Fruit fly (Drosophila melanogaster): ENCODE results near the gene CG8034.

Gene CG8034

DNA sequence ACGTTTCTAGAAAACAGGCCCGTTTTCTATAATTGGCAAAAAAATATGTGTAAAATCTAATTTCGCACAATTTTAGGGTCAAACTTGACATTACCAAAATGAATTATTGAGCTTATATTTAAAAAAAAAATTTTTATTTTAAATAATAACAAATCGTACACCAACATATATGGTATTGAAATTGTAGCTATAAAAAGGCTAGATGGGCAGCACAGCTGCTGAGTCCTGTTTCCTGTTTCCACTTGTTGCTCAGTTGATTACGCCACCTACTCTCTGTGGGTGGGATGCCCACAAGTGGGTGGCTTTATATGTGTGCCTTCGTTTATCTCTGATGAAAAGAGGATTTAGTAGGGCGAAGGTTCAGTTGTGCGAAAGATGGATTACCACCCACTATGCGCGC is 1.4 kb upstream of the CG8034 start:
- TF ChIP-seq CG12768 (GFP tag; optimal IDR thresholded peaks at IDR 0.05) (no peak), Crg-1 (GFP tag; optimal IDR thresholded peaks at IDR 0.05) (no peak), cnc (optimal IDR thresholded peaks at IDR 0.05) (no peak), CG11617 (GFP tag; optimal IDR thresholded peaks at IDR 0.05) (no peak), CG1620 (GFP tag; optimal IDR thresholded peaks at IDR 0.05) (no peak), toe (GFP tag; optimal IDR thresholded peaks at IDR 0.05) (no peak), CG33017 (tag; optimal IDR thresholded peaks at IDR 0.05) (no peak), cic (GFP tag; optimal IDR thresholded peaks at IDR 0.05) (no peak), pad (GFP tag; optimal IDR thresholded peaks at IDR 0.05) (no peak), CG7101 (tag; optimal IDR thresholded peaks at IDR 0.05) (no peak), CG14711 (tag; optimal IDR thresholded peaks at IDR 0.05) (no peak), ovo (GFP tag; optimal IDR thresholded peaks at IDR 0.05) (no peak), kay (GFP tag; ENCODE audit: borderline replicate concordance) (no peak), CG5204 (GFP tag; optimal IDR thresholded peaks at IDR 0.05) (no peak), Clk (GFP tag; optimal IDR thresholded peaks at IDR 0.05) (no peak), CG7045 (GFP tag; optimal IDR thresholded peaks at IDR 0.05) (no peak), bab1 (GFP tag; optimal IDR thresholded peaks at IDR 0.05) (no peak)

DNA sequence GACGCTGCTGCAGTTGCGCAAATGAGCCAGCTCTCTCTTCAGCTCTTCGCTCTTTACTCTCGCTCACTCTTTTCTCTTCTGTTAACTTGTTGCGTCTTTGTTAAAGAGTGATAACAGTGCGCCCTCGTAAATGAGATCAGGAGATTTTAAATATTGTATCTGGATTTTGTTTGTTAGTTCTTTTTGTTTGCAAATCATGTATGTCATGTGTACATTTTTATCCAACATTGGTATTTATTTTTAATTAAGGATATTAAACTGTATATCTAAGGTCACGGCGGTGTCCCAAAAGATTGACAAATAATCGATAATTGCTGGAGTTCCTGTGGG is 788 bp upstream of the CG8034 start:
- TF ChIP-seq CG33017 (tag; optimal IDR thresholded peaks at IDR 0.05), result no peak
- no peak for TF ChIP-seq kay (GFP tag; ENCODE audit: borderline replicate concordance)
- no peak for TF ChIP-seq Mnt (GFP tag; optimal IDR thresholded peaks at IDR 0.05)
- peak; percentile 55 for TF ChIP-seq CG14711 (tag; optimal IDR thresholded peaks at IDR 0.05)
- no peak for TF ChIP-seq CG7045 (GFP tag; optimal IDR thresholded peaks at IDR 0.05)
- TF ChIP-seq Clk (GFP tag; optimal IDR thresholded peaks at IDR 0.05), result no peak
- no peak for TF ChIP-seq tj (GFP tag; optimal IDR thresholded peaks at IDR 0.05)
- TF ChIP-seq Crg-1 (GFP tag; optimal IDR thresholded peaks at IDR 0.05), result no peak
- no peak for TF ChIP-seq toe (GFP tag; optimal IDR thresholded peaks at IDR 0.05)
- peak; percentile 13 for TF ChIP-seq CG1620 (GFP tag; optimal IDR thresholded peaks at IDR 0.05)
- TF ChIP-seq Hr96 (GFP tag; optimal IDR thresholded peaks at IDR 0.05), result no peak
- TF ChIP-seq cnc (optimal IDR thresholded peaks at IDR 0.05), result no peak
- no peak for TF ChIP-seq CG12768 (GFP tag; optimal IDR thresholded peaks at IDR 0.05)
- TF ChIP-seq ovo (GFP tag; optimal IDR thresholded peaks at IDR 0.05), result no peak
- TF ChIP-seq pad (GFP tag; optimal IDR thresholded peaks at IDR 0.05), result no peak
- TF ChIP-seq CG11617 (GFP tag; optimal IDR thresholded peaks at IDR 0.05), result no peak
- peak; percentile 39 for TF ChIP-seq CG5204 (GFP tag; optimal IDR thresholded peaks at IDR 0.05)
- peak; percentile 17 for TF ChIP-seq CG7101 (tag; optimal IDR thresholded peaks at IDR 0.05)
- no peak for TF ChIP-seq cic (GFP tag; optimal IDR thresholded peaks at IDR 0.05)
- TF ChIP-seq bab1 (GFP tag; optimal IDR thresholded peaks at IDR 0.05), result peak; percentile 21

- TF ChIP-seq Hr96 (GFP tag; optimal IDR thresholded peaks at IDR 0.05) (no peak), pad (GFP tag; optimal IDR thresholded peaks at IDR 0.05) (no peak), Mnt (GFP tag; optimal IDR thresholded peaks at IDR 0.05) (no peak), CG14711 (tag; optimal IDR thresholded peaks at IDR 0.05) (no peak), CG11617 (GFP tag; optimal IDR thresholded peaks at IDR 0.05) (no peak), cic (GFP tag; optimal IDR thresholded peaks at IDR 0.05) (no peak), ovo (GFP tag; optimal IDR thresholded peaks at IDR 0.05) (no peak), toe (GFP tag; optimal IDR thresholded peaks at IDR 0.05) (no peak), CG12768 (GFP tag; optimal IDR thresholded peaks at IDR 0.05) (no peak), CG33017 (tag; optimal IDR thresholded peaks at IDR 0.05) (no peak), CG7101 (tag; optimal IDR thresholded peaks at IDR 0.05) (no peak), tj (GFP tag; optimal IDR thresholded peaks at IDR 0.05) (no peak), Clk (GFP tag; optimal IDR thresholded peaks at IDR 0.05) (no peak), Crg-1 (GFP tag; optimal IDR thresholded peaks at IDR 0.05) (no peak), CG7045 (GFP tag; optimal IDR thresholded peaks at IDR 0.05) (no peak), cnc (optimal IDR thresholded peaks at IDR 0.05) (no peak), bab1 (GFP tag; optimal IDR thresholded peaks at IDR 0.05) (no peak)
These were observed 2.0 kb downstream of the CG8034 start for dm6 chrX:19295831-19296423.

DNA sequence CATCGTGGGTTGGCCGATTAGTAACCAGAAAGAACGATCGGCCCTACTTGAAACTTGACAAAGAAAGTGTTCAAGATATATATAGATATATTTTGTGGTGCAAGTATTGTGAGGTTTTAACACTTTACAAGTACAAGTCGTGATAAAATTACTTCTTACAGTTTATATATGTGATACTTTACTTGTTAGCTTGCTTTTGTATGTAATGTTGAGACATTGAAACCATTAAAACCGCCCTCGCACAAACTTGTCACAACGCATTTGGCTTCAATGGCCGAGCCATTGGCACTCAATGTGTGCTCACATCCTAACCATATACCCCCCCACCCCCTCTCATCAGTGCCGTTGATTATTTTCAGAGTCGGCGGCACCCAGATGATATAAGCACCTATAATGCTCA is 3.0 kb downstream of the CG8034 start:
- TF ChIP-seq pad (GFP tag; optimal IDR thresholded peaks at IDR 0.05) (no peak), CG7045 (GFP tag; optimal IDR thresholded peaks at IDR 0.05) (no peak)

DNA sequence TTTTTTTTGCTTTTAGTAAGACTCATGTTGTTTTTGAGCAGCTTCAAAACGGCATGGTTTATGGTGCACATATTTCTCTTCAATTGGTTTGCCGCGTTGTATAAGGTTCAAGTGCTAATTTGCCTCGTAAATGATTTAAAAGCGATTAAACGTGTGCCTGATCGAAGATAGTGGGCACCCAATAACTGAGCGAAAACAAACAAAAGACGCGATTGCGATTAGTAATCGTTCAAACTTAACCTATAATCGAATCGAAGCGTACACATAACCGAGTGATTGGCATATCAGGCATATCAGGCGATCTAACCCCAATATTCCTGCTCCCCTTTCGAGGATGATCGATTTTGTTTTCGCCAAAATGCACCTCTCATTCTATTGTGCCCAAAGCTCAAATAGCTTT is 3.9 kb downstream of the CG8034 start:
- no peak for TF ChIP-seq kay (GFP tag; ENCODE audit: borderline replicate concordance)
- peak; percentile 26 for TF ChIP-seq Mnt (GFP tag; optimal IDR thresholded peaks at IDR 0.05)
- TF ChIP-seq Hr96 (GFP tag; optimal IDR thresholded peaks at IDR 0.05), result no peak

DNA sequence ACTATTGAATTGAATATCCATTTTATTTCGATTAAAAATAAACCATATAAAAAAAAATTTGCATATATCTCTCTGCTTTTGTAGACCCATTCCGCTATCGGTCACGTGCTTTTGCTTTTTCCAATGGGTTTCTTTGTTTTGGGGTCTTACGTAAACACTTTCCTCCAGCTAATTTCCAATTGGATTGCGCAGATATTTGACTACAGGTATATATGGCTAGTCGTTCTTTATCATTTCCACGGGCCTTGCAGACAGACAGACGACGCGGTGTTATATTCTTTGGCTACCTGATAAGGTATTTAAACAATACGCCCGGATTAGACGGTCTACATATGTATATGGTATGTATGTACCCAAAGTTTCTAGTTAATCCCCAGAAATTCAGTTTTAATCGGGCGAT is 4.6 kb downstream of the CG8034 start:
- TF ChIP-seq bab1 (GFP tag; optimal IDR thresholded peaks at IDR 0.05) (no peak), Hr96 (GFP tag; optimal IDR thresholded peaks at IDR 0.05) (no peak), tj (GFP tag; optimal IDR thresholded peaks at IDR 0.05) (no peak), CG5204 (GFP tag; optimal IDR thresholded peaks at IDR 0.05) (no peak), Mnt (GFP tag; optimal IDR thresholded peaks at IDR 0.05) (no peak), ovo (GFP tag; optimal IDR thresholded peaks at IDR 0.05) (no peak)
